Worm (Caenorhabditis elegans) whole organism, mixed stage, embryonic: Measurements from ENCODE around the gene ZC204.6.

Source experiments
- cnd-1 ChIP-seq: fragments of 200-800 bp; sonication (Bioruptor generic); optimal IDR thresholded peaks from 2 replicates; lab custom pipeline; 2018; ENCODE audit warnings: mild to moderate bottlenecking, missing genetic modification characterization, missing compliant biosample characterization
- flh-1 ChIP-seq: fragments of 200-800 bp; sonication (Bioruptor generic); optimal IDR thresholded peaks from 2 replicates; lab custom pipeline; 2018; ENCODE audit warnings: mild to moderate bottlenecking, missing genetic modification characterization, moderate library complexity, missing compliant biosample characterization
- pha-4 ChIP-seq: fragments of 150-350 bp; optimal IDR thresholded peaks from 2 replicates; lab custom pipeline; 2018; ENCODE audit warnings: missing biosample characterization, missing genetic modification reagents, missing genetic modification characterization
- sem-2 ChIP-seq: fragments of 200-800 bp; sonication (Bioruptor generic); optimal IDR thresholded peaks from 2 replicates; lab custom pipeline; 2018; ENCODE audit warnings: mild to moderate bottlenecking, missing genetic modification characterization, missing compliant biosample characterization
- unc-62 ChIP-seq: fragments of 150-350 bp; optimal IDR thresholded peaks from 2 replicates; lab custom pipeline; 2014; ENCODE audit warnings: missing biosample characterization, missing genetic modification reagents, missing genetic modification characterization
- ztf-11 ChIP-seq: fragments of 150-350 bp; optimal IDR thresholded peaks from 2 replicates; lab custom pipeline; 2014; ENCODE audit warnings: missing biosample characterization, missing genetic modification characterization

- TF ChIP-seq unc-62 (GFP tag; lab: Kevin White, UChicago): no peak
- no peak for TF ChIP-seq flh-1 (GFP tag; lab: Kevin White, UChicago)
- no peak for TF ChIP-seq cnd-1 (tag; lab: Kevin White, UChicago)
- no peak for TF ChIP-seq pha-4
- no peak for TF ChIP-seq ztf-11 (tag; lab: Kevin White, UChicago)
- TF ChIP-seq sem-2 (GFP tag; lab: Kevin White, UChicago): no peak
Measured at ce11 chrII:1621180-1621579, 23.4 kb downstream of the ZC204.6 start, which contains the start of gene fbxa-158.
